Worm (Caenorhabditis elegans) whole organism, L4/young adult: ENCODE data around the gene C16C8.19.

Source experiments
- W03F9.2 ChIP-seq: fragments of 150-350 bp; optimal IDR thresholded peaks from 2 replicates; lab custom pipeline; 2014; ENCODE audit warnings: missing biosample characterization, missing genetic modification characterization
- dao-5 ChIP-seq: sonication (generic microtip); optimal IDR thresholded peaks from 2 replicates; lab custom pipeline; 2016; ENCODE audit warnings: missing genotype, missing genetic modification characterization, moderate library complexity, missing compliant biosample characterization
- him-1 ChIP-seq: sonication (generic microtip); optimal IDR thresholded peaks from 2 replicates; lab custom pipeline; 2016; ENCODE audit warnings: missing genotype, missing genetic modification reagents, missing genetic modification characterization, missing compliant biosample characterization

DNA sequence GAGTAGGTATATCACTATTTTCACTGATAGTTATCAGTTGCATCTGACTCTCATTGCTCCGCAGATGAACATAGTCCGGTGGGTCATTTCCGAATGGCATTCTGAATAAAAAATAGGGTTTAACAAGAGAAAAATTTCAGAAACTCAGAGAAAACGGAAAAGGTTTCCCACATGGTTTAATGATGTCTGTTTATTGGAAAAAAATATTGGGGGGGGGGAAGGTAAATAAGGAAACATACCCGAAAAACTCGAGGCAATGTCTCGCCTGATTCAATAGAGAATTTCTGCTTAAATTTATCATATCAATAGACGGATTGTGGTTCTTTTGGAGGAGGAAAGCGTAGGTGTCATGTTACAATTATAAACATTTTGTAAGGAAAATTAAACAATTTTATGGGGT is 32.9 kb upstream of the C16C8.19 start, which contains the start of gene nep-11:
- TF ChIP-seq W03F9.2 (tag; lab: Kevin White, UChicago), result no peak
- TF ChIP-seq dao-5 (tag; lab: Kevin White, UChicago), result no peak
- TF ChIP-seq him-1 (tag; lab: Kevin White, UChicago), result no peak
